Worm (Caenorhabditis elegans) whole organism, L3 larva: Measurements from ENCODE around the gene lec-2.

Experiments
- R02D3.7 ChIP-seq: fragments of 150-350 bp; optimal IDR thresholded peaks from 2 replicates; lab custom pipeline; 2014; ENCODE audit warnings: missing biosample characterization, missing genetic modification characterization
- aly-2 ChIP-seq: fragments of 150-350 bp; optimal IDR thresholded peaks from 2 replicates; lab custom pipeline; 2014; ENCODE audit warnings: missing biosample characterization, missing genetic modification characterization
- ceh-82 ChIP-seq: fragments of 150-350 bp; optimal IDR thresholded peaks from 2 replicates; lab custom pipeline; 2014; ENCODE audit warnings: missing biosample characterization, missing genetic modification characterization
- elt-3 ChIP-seq, 3 experiments: fragments of 150-350 bp in 1 of 3; sonication (generic microtip) in 2 of 3; optimal IDR thresholded peaks; 2 replicates in 2 of 3; 4 replicates in 1 of 3; lab custom pipeline; 2014 to 2017; ENCODE audit warnings: missing biosample characterization in 3 of 3, missing genetic modification characterization in 3 of 3
- fkh-10 ChIP-seq: sonication (generic microtip); optimal IDR thresholded peaks from 2 replicates; lab custom pipeline; 2017; ENCODE audit warnings: missing biosample characterization, missing genetic modification reagents, missing genetic modification characterization
- jun-1 ChIP-seq: fragments of 150-350 bp; optimal IDR thresholded peaks from 2 replicates; lab custom pipeline; 2014; ENCODE audit warnings: missing biosample characterization, missing genetic modification reagents, missing genetic modification characterization
- mml-1 ChIP-seq: fragments of 150-350 bp; sonication (generic microtip); optimal IDR thresholded peaks from 3 replicates; lab custom pipeline; 2014; ENCODE audit warnings: missing biosample characterization, missing genetic modification characterization
- nhr-237 ChIP-seq: fragments of 150-350 bp; optimal IDR thresholded peaks from 2 replicates; lab custom pipeline; 2014; ENCODE audit warnings: missing biosample characterization, missing genetic modification characterization
- nhr-77 ChIP-seq: fragments of 150-350 bp; optimal IDR thresholded peaks from 2 replicates; lab custom pipeline; 2014; ENCODE audit warnings: missing biosample characterization, missing genetic modification characterization
- pha-4 ChIP-seq: fragments of 150-350 bp; optimal IDR thresholded peaks from 2 replicates; lab custom pipeline; 2014; ENCODE audit warnings: missing biosample characterization, missing genetic modification reagents, missing genetic modification characterization
- pqm-1 ChIP-seq: fragments of 150-350 bp; optimal IDR thresholded peaks from 2 replicates; lab custom pipeline; 2017; ENCODE audit warnings: missing biosample characterization, missing genetic modification characterization, inconsistent platforms
- snpc-4 ChIP-seq: fragments of 150-350 bp; optimal IDR thresholded peaks from 2 replicates; lab custom pipeline; 2014; ENCODE audit warnings: missing biosample characterization, missing genetic modification characterization
- unc-62 ChIP-seq: fragments of 150-350 bp; sonication (generic microtip); optimal IDR thresholded peaks from 4 replicates; lab custom pipeline; 2014; ENCODE audit warnings: missing biosample characterization, missing genetic modification reagents, missing genetic modification characterization
- zag-1 ChIP-seq: fragments of 150-350 bp; optimal IDR thresholded peaks from 2 replicates; lab custom pipeline; 2014; ENCODE audit warnings: missing biosample characterization, missing genetic modification characterization

- TF ChIP-seq zag-1 (tag; lab: Kevin White, UChicago) = no peak
- no peak for TF ChIP-seq snpc-4 (tag; lab: Kevin White, UChicago)
- no peak for TF ChIP-seq mml-1 (tag; lab: Kevin White, UChicago)
- TF ChIP-seq unc-62 (GFP tag; lab: Kevin White, UChicago) = no peak
- no peak for TF ChIP-seq pha-4
- no peak for TF ChIP-seq nhr-237 (tag; lab: Kevin White, UChicago)
- TF ChIP-seq fkh-10 (GFP tag; lab: Kevin White, UChicago) = no peak
- TF ChIP-seq pqm-1 (tag; lab: Kevin White, UChicago) = no peak
- no peak for TF ChIP-seq R02D3.7
- no peak for TF ChIP-seq jun-1
- no peak for TF ChIP-seq nhr-77 (tag; lab: Kevin White, UChicago)
- no peak for TF ChIP-seq ceh-82 (tag; lab: Kevin White, UChicago)
- no peak for TF ChIP-seq elt-3 (tag; optimal IDR thresholded peaks at IDR 0.05; lab: Kevin White, UChicago)
- TF ChIP-seq aly-2 (tag; lab: Kevin White, UChicago) = no peak
These were observed 9.1 kb upstream of the lec-2 start for ce11 chrII:10025059-10025458.
